Fruit fly (Drosophila melanogaster): Measurements from ENCODE around the gene CG46448.
A peak's percentile ranks its signal among the peaks of the same experiment; 100 is the strongest.

CG46448 gene

dm6 chr2L:2364200-2364754 is 27.2 kb upstream of the CG46448 start (continued):
- TF ChIP-seq CG8089 (GFP tag; optimal IDR thresholded peaks at IDR 0.05), result no peak
- TF ChIP-seq CG11504 (tag; optimal IDR thresholded peaks at IDR 0.05), result no peak
- no peak for TF ChIP-seq Lim3 (GFP tag; IDR thresholded peaks at IDR 0.05)
- TF ChIP-seq CG10321 (GFP tag; IDR thresholded peaks at IDR 0.05), result peak; percentile 98
- peak; percentile 39; the same call in 1 of the 3 replicates for TF ChIP-seq sr (GFP tag; IDR thresholded peaks at IDR 0.05)
- TF ChIP-seq CG3407 (GFP tag; optimal IDR thresholded peaks at IDR 0.05), result no peak
- TF ChIP-seq CG8359 (GFP tag; optimal IDR thresholded peaks at IDR 0.05; ENCODE audit: borderline replicate concordance), result no peak
- TF ChIP-seq CG4404 (GFP tag; IDR thresholded peaks at IDR 0.05), result no peak
- no peak for TF ChIP-seq CG10147 (GFP tag; optimal IDR thresholded peaks at IDR 0.05)
- no peak for TF ChIP-seq Sry-β (GFP tag; optimal IDR thresholded peaks at IDR 0.05)
- TF ChIP-seq CG7357 (GFP tag; IDR thresholded peaks at IDR 0.05), result no peak
- no peak for TF ChIP-seq CG17186 (GFP tag; optimal IDR thresholded peaks at IDR 0.05)
- no peak for TF ChIP-seq CG17385 (GFP tag; optimal IDR thresholded peaks at IDR 0.05)
- TF ChIP-seq CG12299 (tag; optimal IDR thresholded peaks at IDR 0.05), result no peak
- no peak for TF ChIP-seq ssp (GFP tag; IDR thresholded peaks at IDR 0.05)
- no peak for TF ChIP-seq CG31365 (tag; optimal IDR thresholded peaks at IDR 0.05)
- TF ChIP-seq CG2678 (tag; optimal IDR thresholded peaks at IDR 0.05), result no peak
- TF ChIP-seq CG13624 (GFP tag; optimal IDR thresholded peaks at IDR 0.05), result peak; percentile 19
- TF ChIP-seq CG17829 (tag; optimal IDR thresholded peaks at IDR 0.05), result no peak
- 0 out of 2 replicates have a peak, but pooled peaks have one; percentile 28 for TF ChIP-seq inv (GFP tag; IDR thresholded peaks at IDR 0.05; ENCODE audit: partially characterized antibody)
- peak in 1 of 2 experiments; percentile 27 for TF ChIP-seq tll (GFP tag; optimal IDR thresholded peaks at IDR 0.05)
- peak; percentile 59; the same call in 2 of the 3 replicates for TF ChIP-seq CG7963 (GFP tag; IDR thresholded peaks at IDR 0.05; ENCODE audit: partially characterized antibody)
- TF ChIP-seq CG6813 (GFP tag; optimal IDR thresholded peaks at IDR 0.05), result no peak
- no peak for TF ChIP-seq HHEX (GFP tag; optimal IDR thresholded peaks at IDR 0.05)
- no peak for TF ChIP-seq CG31224 (GFP tag; IDR thresholded peaks at IDR 0.05)
- TF ChIP-seq Chrac-16 (GFP tag; optimal IDR thresholded peaks at IDR 0.05), result no peak
- no peak for TF ChIP-seq tgo (GFP tag; IDR thresholded peaks at IDR 0.05)
- no peak for TF ChIP-seq CG12659 (GFP tag; optimal IDR thresholded peaks at IDR 0.05)
- no peak for TF ChIP-seq repo (GFP tag; optimal IDR thresholded peaks at IDR 0.05)
- no peak for TF ChIP-seq br (optimal IDR thresholded peaks at IDR 0.05)
- no peak for TF ChIP-seq en (GFP tag; optimal IDR thresholded peaks at IDR 0.05)
- peak; percentile 45; the same call in 1 of the 2 replicates for TF ChIP-seq CG32532 (GFP tag; IDR thresholded peaks at IDR 0.05)
- 0 out of 4 replicates have a peak, but pooled peaks have one; percentile 33 for TF ChIP-seq Dll (GFP tag; IDR thresholded peaks at IDR 0.05; ENCODE audit: partially characterized antibody)
- no peak for TF ChIP-seq Sox100B (GFP tag; optimal IDR thresholded peaks at IDR 0.05)
- TF ChIP-seq sug (tag; optimal IDR thresholded peaks at IDR 0.05), result no peak
- no peak for TF ChIP-seq BEAF-32 (GFP tag; optimal IDR thresholded peaks at IDR 0.05)
- TF ChIP-seq crol (GFP tag; IDR thresholded peaks at IDR 0.05), result no peak
- peak; percentile 6 for TF ChIP-seq Jarid2 (GFP tag; optimal IDR thresholded peaks at IDR 0.05)
- TF ChIP-seq ato (GFP tag; IDR thresholded peaks at IDR 0.05; ENCODE audit: partially characterized antibody), result 0 out of 2 replicates have a peak, but pooled peaks have one; percentile 20
- TF ChIP-seq CG42726 (GFP tag; IDR thresholded peaks at IDR 0.05; ENCODE audit: partially characterized antibody), result peak; percentile 40; the same call in 1 of the 2 replicates
- TF ChIP-seq Sin3A (optimal IDR thresholded peaks at IDR 0.05), result no peak
- no peak for TF ChIP-seq jing (GFP tag; optimal IDR thresholded peaks at IDR 0.05)
- no peak for TF ChIP-seq CG10565 (GFP tag; optimal IDR thresholded peaks at IDR 0.05)
- peak; percentile 22 for TF ChIP-seq Abd-B (GFP tag; optimal IDR thresholded peaks at IDR 0.05)
- no peak for TF ChIP-seq fru (optimal IDR thresholded peaks at IDR 0.05)
- TF ChIP-seq peb (GFP tag; IDR thresholded peaks at IDR 0.05), result no peak
- peak; percentile 15; the same call in 1 of the 2 replicates for TF ChIP-seq MBD-R2 (GFP tag; IDR thresholded peaks at IDR 0.05)
- peak; percentile 47 for TF ChIP-seq nerfin-2 (GFP tag; IDR thresholded peaks at IDR 0.05; ENCODE audit: partially characterized antibody)
- peak; percentile 51 for TF ChIP-seq cg (GFP tag; optimal IDR thresholded peaks at IDR 0.05)
- TF ChIP-seq gro (GFP tag; optimal IDR thresholded peaks at IDR 0.05), result no peak

All from whole organism, embryonic.